Fruit fly (Drosophila melanogaster): ENCODE measurements around the gene REG.

DNA sequence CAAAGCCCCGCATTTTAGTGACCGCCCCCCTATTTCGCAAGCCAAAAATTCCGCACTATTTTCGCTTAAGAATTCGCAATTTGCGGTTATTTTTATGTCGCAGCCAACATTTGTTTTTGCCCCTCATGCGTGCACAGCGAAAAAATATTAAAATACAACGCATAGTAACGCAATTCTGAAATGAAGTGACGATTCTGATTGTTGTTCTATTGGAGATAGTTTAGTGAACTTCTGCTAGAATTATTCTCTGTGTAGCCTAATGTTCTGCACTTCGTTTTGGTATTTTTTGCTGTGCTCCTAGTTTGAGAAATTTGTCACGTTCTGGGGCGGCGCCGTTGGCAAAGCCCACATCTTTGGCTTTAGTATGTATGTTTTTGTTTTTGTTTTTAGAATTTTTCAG is 9.7 kb downstream of the REG start:
- TF ChIP-seq CG7045 (GFP tag; optimal IDR thresholded peaks at IDR 0.05), result no peak
- TF ChIP-seq Crg-1 (GFP tag; optimal IDR thresholded peaks at IDR 0.05), result no peak
- TF ChIP-seq toe (GFP tag; optimal IDR thresholded peaks at IDR 0.05), result no peak
- no peak for TF ChIP-seq CG11617 (GFP tag; optimal IDR thresholded peaks at IDR 0.05)
